Fruit fly (Drosophila melanogaster): ENCODE results near the gene exex.

The exex gene

DNA sequence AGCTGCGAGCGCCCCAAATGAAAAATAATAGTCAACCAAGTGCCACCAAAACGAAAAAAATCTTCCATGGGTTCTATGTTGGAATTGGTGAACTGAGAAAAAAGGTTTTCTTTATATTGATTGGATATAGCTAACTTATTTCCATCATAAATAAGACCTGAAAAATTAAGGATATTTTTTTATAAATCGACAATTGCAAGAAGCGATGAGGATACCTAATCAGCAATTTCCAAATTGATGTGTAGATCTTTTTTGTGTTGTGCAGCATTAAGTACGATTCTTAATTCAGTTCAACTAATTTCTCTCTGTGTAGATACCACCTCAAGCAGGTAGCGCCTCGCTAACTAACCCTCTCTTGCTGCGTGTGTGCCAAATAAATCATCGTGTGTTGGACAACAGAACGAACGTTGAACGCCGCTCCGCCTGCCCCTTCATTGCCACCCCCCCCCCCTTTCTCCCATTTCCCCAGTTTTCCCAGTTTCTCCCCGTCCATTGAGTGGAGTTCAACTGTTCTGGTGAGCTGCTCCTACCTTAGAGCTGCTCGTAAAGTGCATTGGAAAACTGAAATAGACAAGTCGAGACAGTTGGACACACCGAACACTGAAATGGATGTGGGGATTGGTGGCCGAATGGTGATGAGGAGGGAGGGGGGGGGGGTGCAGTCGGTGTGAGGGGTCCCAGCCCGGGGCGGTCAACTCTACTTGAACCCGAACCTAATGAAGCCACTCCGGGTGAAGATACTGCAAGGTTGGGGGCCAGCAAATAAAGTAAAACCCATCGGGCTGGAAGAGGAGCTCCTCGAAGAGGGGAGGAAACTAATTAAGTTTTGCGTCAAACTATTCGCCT is 41.1 kb downstream of the exex start (continued):
- TF ChIP-seq Mrtf (GFP tag; IDR thresholded peaks at IDR 0.05) (peak; percentile 35; the same call in 1 of the 3 replicates), CG6854 (GFP tag; optimal IDR thresholded peaks at IDR 0.05) (peak; percentile 27), crc (GFP tag; optimal IDR thresholded peaks at IDR 0.05) (peak; percentile 45), Lpt (GFP tag; optimal IDR thresholded peaks at IDR 0.05) (no peak), CG3726 (GFP tag; IDR thresholded peaks at IDR 0.05) (peak; percentile 45; the same call in 1 of the 3 replicates), btn (GFP tag; optimal IDR thresholded peaks at IDR 0.05) (no peak), CG4820 (GFP tag; optimal IDR thresholded peaks at IDR 0.05) (peak; percentile 84), Aef1 (GFP tag; IDR thresholded peaks at IDR 0.05) (no peak), CG1529 (GFP tag; optimal IDR thresholded peaks at IDR 0.05) (peak; percentile 70), cas (GFP tag; IDR thresholded peaks at IDR 0.05) (no peak), br (optimal IDR thresholded peaks at IDR 0.05) (no peak), CG9932 (GFP tag; IDR thresholded peaks at IDR 0.05) (no peak), Camta (GFP tag; optimal IDR thresholded peaks at IDR 0.05) (peak; percentile 58), corto (GFP tag; optimal IDR thresholded peaks at IDR 0.05) (no peak), sim (GFP tag; IDR thresholded peaks at IDR 0.05) (0 out of 2 replicates have a peak, but pooled peaks have one; percentile 24), Jarid2 (GFP tag; optimal IDR thresholded peaks at IDR 0.05) (peak; percentile 23), CG10267 (tag; optimal IDR thresholded peaks at IDR 0.05) (peak; percentile 86), crol (GFP tag; IDR thresholded peaks at IDR 0.05) (peak; percentile 95), CG9797 (GFP tag; optimal IDR thresholded peaks at IDR 0.05) (peak; percentile 3), CG9609 (GFP tag; optimal IDR thresholded peaks at IDR 0.05) (no peak), row (GFP tag; IDR thresholded peaks at IDR 0.05) (peak; percentile 78), B-H1 (GFP tag; IDR thresholded peaks at IDR 0.05) (peak; percentile 38; the same call in 1 of the 3 replicates), NC2β (GFP tag; optimal IDR thresholded peaks at IDR 0.05) (peak; percentile 36), vvl (GFP tag; IDR thresholded peaks at IDR 0.05) (peak; percentile 73), Trl (optimal IDR thresholded peaks at IDR 0.05) (no peak), Trl (GFP tag; optimal IDR thresholded peaks at IDR 0.05) (peak; percentile 45), sc (optimal IDR thresholded peaks at IDR 0.05) (no peak), sc (GFP tag; optimal IDR thresholded peaks at IDR 0.05) (peak; percentile 75), CG33557 (GFP tag; optimal IDR thresholded peaks at IDR 0.05) (peak; percentile 72), Hr78 (GFP tag; optimal IDR thresholded peaks at IDR 0.05) (peak in 1 of 2 experiments; percentile 52), CG17361 (GFP tag; IDR thresholded peaks at IDR 0.05) (peak; percentile 91), Side (GFP tag; optimal IDR thresholded peaks at IDR 0.05) (peak; percentile 70), pb (GFP tag; optimal IDR thresholded peaks at IDR 0.05) (peak; percentile 35), CG34422 (GFP tag; IDR thresholded peaks at IDR 0.05) (no peak), oc (tag; optimal IDR thresholded peaks at IDR 0.05) (peak; percentile 47), nau (GFP tag; optimal IDR thresholded peaks at IDR 0.05) (peak; percentile 56), slp2 (GFP tag; optimal IDR thresholded peaks at IDR 0.05) (no peak), Opbp (GFP tag; IDR thresholded peaks at IDR 0.05; ENCODE audit: partially characterized antibody) (no peak; the same call in 2 of the 3 replicates), Abd-B (GFP tag; optimal IDR thresholded peaks at IDR 0.05) (peak; percentile 38), CG8765 (GFP tag; IDR thresholded peaks at IDR 0.05) (peak; percentile 86), yki (optimal IDR thresholded peaks at IDR 0.05) (no peak), CG6654 (GFP tag; optimal IDR thresholded peaks at IDR 0.05) (peak; percentile 27), CG17802 (tag; optimal IDR thresholded peaks at IDR 0.05) (peak; percentile 17), CG10274 (GFP tag; optimal IDR thresholded peaks at IDR 0.05) (peak; percentile 6), H15 (GFP tag; IDR thresholded peaks at IDR 0.05) (peak; percentile 46; the same call in 1 of the 3 replicates), hkb (optimal IDR thresholded peaks at IDR 0.05) (no peak), hkb (GFP tag; IDR thresholded peaks at IDR 0.05) (peak; percentile 77), stc (GFP tag; IDR thresholded peaks at IDR 0.05) (peak; percentile 46; the same call in 1 of the 2 replicates), az2 (GFP tag; optimal IDR thresholded peaks at IDR 0.05) (peak; percentile 68), BEAF-32 (GFP tag; optimal IDR thresholded peaks at IDR 0.05) (no peak), Max (GFP tag; optimal IDR thresholded peaks at IDR 0.05) (peak; percentile 65)

Measured in whole organism, embryonic.